Fruit fly (Drosophila melanogaster): Measurements from ENCODE around the gene Pex7.

DNA sequence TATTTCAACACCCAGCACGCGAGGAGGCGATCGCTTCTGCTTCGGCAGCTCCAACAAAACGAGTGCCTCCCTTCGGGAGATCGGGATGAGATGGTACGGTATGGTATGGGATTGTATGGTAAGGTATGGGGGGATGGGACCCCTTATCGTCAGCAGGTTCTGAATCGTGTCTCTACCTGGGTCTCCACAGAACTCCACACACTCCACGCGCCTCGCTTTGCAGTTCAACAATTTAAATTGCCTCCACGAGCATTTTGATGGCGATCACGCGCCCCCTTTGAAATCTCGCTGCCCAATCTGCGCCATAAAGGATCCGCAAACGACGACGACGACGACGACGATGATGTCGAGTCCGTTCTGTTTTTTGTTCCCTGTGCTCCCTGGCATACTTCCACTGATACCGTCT lies 5.6 kb downstream of the Pex7 start:
- TF ChIP-seq Sin3A (optimal IDR thresholded peaks at IDR 0.05) (no peak), ttk (optimal IDR thresholded peaks at IDR 0.05) (no peak)
